Worm (Caenorhabditis elegans) whole organism, late embryonic: ENCODE results near the gene C31H2.3.

ENCODE experiments used
- F13H6.1 ChIP-seq: sonication (generic microtip); optimal IDR thresholded peaks from 2 replicates; lab custom pipeline; 2016; ENCODE audit warnings: missing genetic modification characterization, missing compliant biosample characterization
- ama-1 ChIP-seq: fragments of 150-350 bp; optimal IDR thresholded peaks from 2 replicates; lab custom pipeline; 2014
- ceh-9 ChIP-seq: sonication (generic microtip); optimal IDR thresholded peaks from 2 replicates; lab custom pipeline; 2016; ENCODE audit warnings: mild to moderate bottlenecking, missing genetic modification characterization, inconsistent platforms, missing compliant biosample characterization
- dve-1 ChIP-seq: sonication (generic microtip); optimal IDR thresholded peaks from 2 replicates; lab custom pipeline; 2017; ENCODE audit warnings: antibody characterized with exemption, mild to moderate bottlenecking, missing genetic modification characterization, missing compliant biosample characterization
- elt-4 ChIP-seq: sonication (generic microtip); optimal IDR thresholded peaks from 2 replicates; lab custom pipeline; 2016; ENCODE audit warnings: missing genetic modification characterization, missing compliant biosample characterization
- ets-4 ChIP-seq: sonication (generic microtip); optimal IDR thresholded peaks from 2 replicates; lab custom pipeline; 2016; ENCODE audit warnings: missing genetic modification characterization, missing compliant biosample characterization
- fkh-10 ChIP-seq: fragments of 150-350 bp; optimal IDR thresholded peaks from 2 replicates; lab custom pipeline; 2014; ENCODE audit warnings: missing biosample characterization, missing genetic modification reagents, missing genetic modification characterization
- odd-2 ChIP-seq: sonication (generic microtip); optimal IDR thresholded peaks from 2 replicates; lab custom pipeline; 2017; ENCODE audit warnings: antibody characterized with exemption, mild to moderate bottlenecking, missing genetic modification characterization, missing compliant biosample characterization
- pax-1 ChIP-seq: fragments of 150-350 bp; optimal IDR thresholded peaks from 2 replicates; lab custom pipeline; 2014; ENCODE audit warnings: missing biosample characterization, missing genetic modification characterization
- pha-4 ChIP-seq: fragments of 150-350 bp; optimal IDR thresholded peaks from 2 replicates; lab custom pipeline; 2018; ENCODE audit warnings: missing biosample characterization, missing genetic modification reagents, missing genetic modification characterization
- pqm-1 ChIP-seq: sonication (generic microtip); optimal IDR thresholded peaks from 2 replicates; lab custom pipeline; 2016; ENCODE audit warnings: missing genetic modification characterization, missing compliant biosample characterization
- sox-4 ChIP-seq: sonication (generic microtip); optimal IDR thresholded peaks from 2 replicates; lab custom pipeline; 2017; ENCODE audit warnings: mild to moderate bottlenecking, missing genetic modification characterization, inconsistent platforms, missing compliant biosample characterization
- unc-3 ChIP-seq, 2 experiments: fragments of 200-800 bp in 1 of 2; sonication (Bioruptor generic) in 1 of 2; sonication (generic microtip) in 1 of 2; conservative IDR thresholded peaks in 1 of 2; optimal IDR thresholded peaks in 1 of 2; 2 replicates each; pipeline versions ENCODE4 v1.3.6 to Lab custom; 2016 to 2022; ENCODE audit warnings: missing compliant biosample characterization in 2 of 2, missing genetic modification characterization in 2 of 2, missing genetic modification reagents in 1 of 2

DNA sequence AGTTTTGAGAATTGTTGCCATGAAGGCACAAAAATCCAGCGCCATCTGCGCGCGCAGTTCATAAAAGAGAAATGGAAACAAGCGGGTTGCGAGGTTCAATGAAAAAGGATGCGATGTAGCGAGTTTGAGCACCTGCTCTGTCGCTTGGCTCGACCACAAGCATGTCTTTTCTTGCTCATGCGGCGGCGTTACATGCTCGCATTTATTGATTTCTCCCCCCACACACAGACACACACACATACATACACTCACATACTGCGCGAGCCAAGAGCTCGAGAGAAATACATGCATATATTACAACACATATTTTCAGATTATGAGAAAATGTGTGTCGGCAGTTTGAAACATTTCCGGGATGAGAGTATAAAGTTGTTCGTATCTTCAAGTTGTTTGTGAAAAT lies 32.4 kb downstream of the C31H2.3 start:
- TF ChIP-seq elt-4 (no peak), dve-1 (tag; lab: Kevin White, UChicago) (no peak), pax-1 (no peak), ets-4 (tag; lab: Kevin White, UChicago) (no peak), ama-1 (lab: Kevin White, UChicago) (no peak), unc-3 (GFP tag; conservative IDR thresholded peaks at IDR 0.05; lab: Robert Waterston, UW) (no peak), unc-3 (tag; optimal IDR thresholded peaks at IDR 0.05; lab: Kevin White, UChicago) (no peak), sox-4 (tag; lab: Kevin White, UChicago) (no peak), pha-4 (tag; lab: Kevin White, UChicago) (no peak), ceh-9 (no peak), pqm-1 (tag; lab: Kevin White, UChicago) (no peak), F13H6.1 (tag; lab: Kevin White, UChicago) (no peak), fkh-10 (GFP tag; lab: Kevin White, UChicago) (no peak), odd-2 (tag; lab: Kevin White, UChicago) (no peak)
